Fruit fly (Drosophila melanogaster): ENCODE results near the gene CG7668.

The CG7668 gene

dm6 chr3L:19979592-19979991 lies 22.9 kb upstream of the CG7668 start, which contains the start of gene CG14182 (continued):
- TF ChIP-seq CG14965 (GFP tag; optimal IDR thresholded peaks at IDR 0.05; ENCODE audit: borderline replicate concordance) (no peak), CG3838 (GFP tag; optimal IDR thresholded peaks at IDR 0.05) (no peak), Nf-YA (GFP tag; IDR thresholded peaks at IDR 0.05) (no peak), CG10431 (GFP tag; optimal IDR thresholded peaks at IDR 0.05) (no peak), NfI (GFP tag; optimal IDR thresholded peaks at IDR 0.05) (no peak), ems (GFP tag; optimal IDR thresholded peaks at IDR 0.05) (no peak), CG10147 (GFP tag; optimal IDR thresholded peaks at IDR 0.05) (no peak), otp (GFP tag; IDR thresholded peaks at IDR 0.05) (no peak), CG11723 (GFP tag; optimal IDR thresholded peaks at IDR 0.05) (no peak), CG11456 (GFP tag; IDR thresholded peaks at IDR 0.05) (no peak), CG15073 (GFP tag; optimal IDR thresholded peaks at IDR 0.05) (no peak), CG5953 (GFP tag; IDR thresholded peaks at IDR 0.05) (no peak), CG3847 (GFP tag; IDR thresholded peaks at IDR 0.05) (no peak), CG8478 (optimal IDR thresholded peaks at IDR 0.05) (no peak), CG7786 (GFP tag; optimal IDR thresholded peaks at IDR 0.05) (no peak), az2 (GFP tag; optimal IDR thresholded peaks at IDR 0.05) (no peak), sob (GFP tag; IDR thresholded peaks at IDR 0.05) (no peak), B-H1 (GFP tag; IDR thresholded peaks at IDR 0.05) (no peak), knrl (GFP tag; IDR thresholded peaks at IDR 0.05; ENCODE audit: partially characterized antibody) (peak; percentile 49), prd (optimal IDR thresholded peaks at IDR 0.05) (no peak), prd (GFP tag; IDR thresholded peaks at IDR 0.05) (no peak), vvl (GFP tag; IDR thresholded peaks at IDR 0.05) (no peak), tio (GFP tag; optimal IDR thresholded peaks at IDR 0.05) (no peak), sna (GFP tag; IDR thresholded peaks at IDR 0.05; ENCODE audit: partially characterized antibody) (no peak), CG30020 (tag; optimal IDR thresholded peaks at IDR 0.05) (no peak), croc (GFP tag; conservative IDR thresholded peaks at IDR 0.05) (no peak), slp2 (GFP tag; optimal IDR thresholded peaks at IDR 0.05) (no peak), E2f1 (GFP tag; IDR thresholded peaks at IDR 0.05) (no peak), CG6654 (GFP tag; optimal IDR thresholded peaks at IDR 0.05) (no peak), BtbVII (GFP tag; optimal IDR thresholded peaks at IDR 0.05) (no peak), CG3995 (GFP tag; optimal IDR thresholded peaks at IDR 0.05) (no peak), CrebB (tag; optimal IDR thresholded peaks at IDR 0.05) (no peak), jumu (GFP tag; optimal IDR thresholded peaks at IDR 0.05) (no peak), CG12071 (GFP tag; optimal IDR thresholded peaks at IDR 0.05) (no peak), CG14710 (tag; optimal IDR thresholded peaks at IDR 0.05) (no peak), Myb (GFP tag; optimal IDR thresholded peaks at IDR 0.05) (no peak), CG30431 (GFP tag; optimal IDR thresholded peaks at IDR 0.05) (no peak), Dip2 (GFP tag; IDR thresholded peaks at IDR 0.05) (no peak), Opbp (GFP tag; IDR thresholded peaks at IDR 0.05; ENCODE audit: partially characterized antibody) (0 out of 3 replicates have a peak, but pooled peaks have one; percentile 39), CG7745 (tag; optimal IDR thresholded peaks at IDR 0.05) (no peak), CG4282 (GFP tag; optimal IDR thresholded peaks at IDR 0.05) (no peak), CG2875 (GFP tag; optimal IDR thresholded peaks at IDR 0.05) (no peak), luna (GFP tag; optimal IDR thresholded peaks at IDR 0.05) (no peak), CG7987 (GFP tag; optimal IDR thresholded peaks at IDR 0.05) (no peak), fd102C (GFP tag; optimal IDR thresholded peaks at IDR 0.05) (no peak), Dll (GFP tag; IDR thresholded peaks at IDR 0.05; ENCODE audit: partially characterized antibody) (no peak), amos (GFP tag; IDR thresholded peaks at IDR 0.05; ENCODE audit: partially characterized antibody) (peak; percentile 45; the same call in 1 of the 2 replicates), ewg (GFP tag; optimal IDR thresholded peaks at IDR 0.05) (no peak), Fer1 (GFP tag; optimal IDR thresholded peaks at IDR 0.05) (no peak), CG5245 (GFP tag; optimal IDR thresholded peaks at IDR 0.05) (no peak), CG4617 (GFP tag; optimal IDR thresholded peaks at IDR 0.05; ENCODE audit: borderline replicate concordance) (peak; percentile 85), pan (optimal IDR thresholded peaks at IDR 0.05) (no peak), pan (GFP tag; optimal IDR thresholded peaks at IDR 0.05 in 1 of 2, IDR thresholded peaks at IDR 0.05 in 1 of 2) (no peak)
